Fruit fly (Drosophila melanogaster) whole organism, embryonic: ENCODE results near the gene mav.
A peak's percentile ranks its signal among the peaks of the same experiment; 100 is the strongest.

Source experiments
- Atf-2 ChIP-seq: fragments of 200-800 bp; sonication (Bioruptor generic); optimal IDR thresholded peaks from 2 replicates; lab custom pipeline; 2016; ENCODE audit warnings: missing biosample characterization, missing genetic modification characterization
- Blimp-1 ChIP-seq: fragments of 200-800 bp; sonication (Bioruptor generic); optimal IDR thresholded peaks from 3 replicates; lab custom pipeline; 2018; ENCODE audit warnings: missing biosample characterization, missing genetic modification characterization, mild to moderate bottlenecking, moderate library complexity, missing genetic modification reagents
- CG10565 ChIP-seq: fragments of 200-800 bp; sonication (Bioruptor generic); optimal IDR thresholded peaks from 3 replicates; lab custom pipeline; 2016; ENCODE audit warnings: missing biosample characterization, mild to moderate bottlenecking, missing genetic modification characterization
- CG11398 ChIP-seq: fragments of 200-800 bp; sonication (Bioruptor generic); optimal IDR thresholded peaks from 2 replicates; lab custom pipeline; 2016; ENCODE audit warnings: missing biosample characterization, missing genetic modification characterization
- CG12391 ChIP-seq: fragments of 200-800 bp; sonication (Bioruptor generic); optimal IDR thresholded peaks from 3 replicates; lab custom pipeline; 2018; ENCODE audit warnings: missing biosample characterization, mild to moderate bottlenecking, missing genetic modification characterization, moderate library complexity
- CG12659 ChIP-seq: fragments of 200-800 bp; sonication (Bioruptor generic); optimal IDR thresholded peaks from 3 replicates; lab custom pipeline; 2017; ENCODE audit warnings: mild to moderate bottlenecking, missing biosample characterization, missing genetic modification reagents, missing genetic modification characterization
- CG1647 ChIP-seq: fragments of 200-800 bp; sonication (Bioruptor generic); optimal IDR thresholded peaks from 3 replicates; lab custom pipeline; 2016; ENCODE audit warnings: missing biosample characterization, missing genetic modification characterization
- CG16863 ChIP-seq: fragments of 200-800 bp; sonication (Bioruptor generic); optimal IDR thresholded peaks from 3 replicates; lab custom pipeline; 2016; ENCODE audit warnings: missing biosample characterization, missing genetic modification characterization
- CG17328 ChIP-seq: fragments of 200-800 bp; sonication (Bioruptor generic); IDR thresholded peaks from 2 replicates; pipeline ENCODE4 v1.3.6; 2022; ENCODE audit warnings: missing biosample characterization, missing genetic modification characterization
- CG17385 ChIP-seq: fragments of 200-800 bp; sonication (Bioruptor generic); optimal IDR thresholded peaks from 3 replicates; lab custom pipeline; 2018; ENCODE audit warnings: missing biosample characterization, mild to moderate bottlenecking, missing genetic modification characterization
- CG30020 ChIP-seq: fragments of 200-800 bp; optimal IDR thresholded peaks from 2 replicates; lab custom pipeline; 2019; ENCODE audit warnings: missing biosample characterization, mild to moderate bottlenecking, missing genetic modification characterization, moderate library complexity
- CG31224 ChIP-seq: fragments of 200-800 bp; sonication (Bioruptor generic); IDR thresholded peaks from 2 replicates; pipeline ENCODE4 v1.3.6; 2022; ENCODE audit warnings: missing biosample characterization, missing genetic modification characterization
- CG3726 ChIP-seq: fragments of 200-800 bp; sonication (Bioruptor generic); IDR thresholded peaks from 3 replicates; pipeline ENCODE4, ENCODE4 v1.3.6; 2022; ENCODE audit warnings: missing biosample characterization, missing genetic modification characterization
- CG3838 ChIP-seq: fragments of 200-800 bp; sonication (Bioruptor generic); optimal IDR thresholded peaks from 3 replicates; lab custom pipeline; 2016; ENCODE audit warnings: missing biosample characterization, missing genetic modification characterization
- CG4617 ChIP-seq: fragments of 200-800 bp; sonication (Bioruptor generic); optimal IDR thresholded peaks from 3 replicates; lab custom pipeline; 2016; ENCODE audit warnings: missing biosample characterization, missing genetic modification characterization, borderline replicate concordance
- CG7271 ChIP-seq: fragments of 200-800 bp; sonication (Bioruptor generic); optimal IDR thresholded peaks from 2 replicates; lab custom pipeline; 2018; ENCODE audit warnings: missing biosample characterization, mild to moderate bottlenecking, missing genetic modification characterization, moderate library complexity
- CG9797 ChIP-seq: fragments of 200-800 bp; sonication (Bioruptor generic); optimal IDR thresholded peaks from 3 replicates; lab custom pipeline; 2018; ENCODE audit warnings: missing biosample characterization, mild to moderate bottlenecking, missing genetic modification characterization
- Doc2 ChIP-seq: fragments of 200-800 bp; sonication (Bioruptor generic); IDR thresholded peaks from 2 replicates; pipeline ENCODE4 v1.3.6; 2022; ENCODE audit warnings: missing biosample characterization, missing genetic modification characterization
- E2f2 ChIP-seq: fragments of 200-800 bp; sonication (Bioruptor generic); IDR thresholded peaks from 2 replicates; pipeline ENCODE4 v1.3.6; 2022; ENCODE audit warnings: missing biosample characterization, missing genetic modification characterization
- Gug ChIP-seq: fragments of 200-800 bp; sonication (Bioruptor generic); IDR thresholded peaks from 4 replicates; pipeline ENCODE4 v1.3.6; 2022; ENCODE audit warnings: missing biosample characterization, missing genetic modification characterization
- Med ChIP-seq: fragments of 200-800 bp; sonication (Bioruptor generic); peaks from one replicate; lab custom pipeline; 2016; ENCODE audit warnings: missing biosample characterization, missing genetic modification characterization, mild to moderate bottlenecking, inconsistent platforms, moderate library complexity
- Mes4 ChIP-seq: fragments of 200-800 bp; sonication (Bioruptor generic); optimal IDR thresholded peaks from 2 replicates; lab custom pipeline; 2016; ENCODE audit warnings: missing biosample characterization, missing genetic modification characterization
- Scr ChIP-seq: fragments of 200-800 bp; sonication (Bioruptor generic); IDR thresholded peaks from 2 replicates; pipeline ENCODE4 v1.3.6; 2022; ENCODE audit warnings: missing biosample characterization, missing genetic modification characterization; ENCODE audit not compliant: partially characterized antibody
- ato ChIP-seq: fragments of 200-800 bp; sonication (Bioruptor generic); IDR thresholded peaks from 2 replicates; pipeline ENCODE4 v1.3.6; 2022; ENCODE audit warnings: missing biosample characterization, missing genetic modification characterization; ENCODE audit not compliant: partially characterized antibody
- bsh ChIP-seq, 2 experiments: fragments of 200-800 bp; sonication (Bioruptor generic); optimal IDR thresholded peaks; 2 replicates each; lab custom pipeline; 2017 to 2018; ENCODE audit warnings: mild to moderate bottlenecking in 2 of 2, missing biosample characterization in 2 of 2, missing genetic modification characterization in 2 of 2, moderate library complexity in 1 of 2
- cg ChIP-seq: fragments of 200-800 bp; sonication (Bioruptor generic); optimal IDR thresholded peaks from 3 replicates; lab custom pipeline; 2019; ENCODE audit warnings: missing biosample characterization, mild to moderate bottlenecking, missing genetic modification characterization, moderate library complexity
- dmrt99B ChIP-seq: fragments of 200-800 bp; sonication (Bioruptor generic); optimal IDR thresholded peaks from 2 replicates; lab custom pipeline; 2018; ENCODE audit warnings: missing biosample characterization, mild to moderate bottlenecking, missing genetic modification characterization, moderate library complexity
- fd64A ChIP-seq: fragments of 200-800 bp; sonication (Bioruptor generic); optimal IDR thresholded peaks from 3 replicates; lab custom pipeline; 2018; ENCODE audit warnings: missing biosample characterization, mild to moderate bottlenecking, missing genetic modification characterization
- gfzf ChIP-seq: fragments of 200-800 bp; sonication (Bioruptor generic); optimal IDR thresholded peaks from 2 replicates; lab custom pipeline; 2016; ENCODE audit warnings: missing biosample characterization, mild to moderate bottlenecking, missing genetic modification characterization, moderate library complexity
- grn ChIP-seq: fragments of 200-800 bp; sonication (Bioruptor generic); optimal IDR thresholded peaks from 3 replicates; lab custom pipeline; 2017; ENCODE audit warnings: missing biosample characterization, missing genetic modification characterization
- hkb ChIP-seq, 2 experiments: fragments of 200-800 bp in 1 of 2; fragments of >200 bp in 1 of 2; sonication (Bioruptor generic) in 1 of 2; IDR thresholded peaks in 1 of 2; optimal IDR thresholded peaks in 1 of 2; 2 replicates each; pipeline versions ENCODE4 v1.3.6 to Lab custom; 2017 to 2022; ENCODE audit warnings: missing biosample characterization in 1 of 2, missing genetic modification characterization in 1 of 2
- ind ChIP-seq: fragments of 200-800 bp; sonication (Bioruptor generic); optimal IDR thresholded peaks from 3 replicates; lab custom pipeline; 2016; ENCODE audit warnings: missing biosample characterization, missing genetic modification characterization
- kni ChIP-seq: fragments of 200-800 bp; sonication (Bioruptor generic); optimal IDR thresholded peaks from 3 replicates; lab custom pipeline; 2017; ENCODE audit warnings: mild to moderate bottlenecking, missing biosample characterization, missing genetic modification reagents, missing genetic modification characterization
- nerfin-2 ChIP-seq: fragments of 200-800 bp; sonication (Bioruptor generic); IDR thresholded peaks from 2 replicates; pipeline ENCODE4 v1.3.6; 2022; ENCODE audit warnings: missing biosample characterization, missing genetic modification characterization; ENCODE audit not compliant: partially characterized antibody
- otp ChIP-seq: fragments of 200-800 bp; sonication (Bioruptor generic); IDR thresholded peaks from 3 replicates; pipeline ENCODE4, ENCODE4 v1.3.6; 2022; ENCODE audit warnings: missing biosample characterization, missing genetic modification characterization
- pum ChIP-seq: fragments of 200-800 bp; sonication (Bioruptor generic); optimal IDR thresholded peaks from 2 replicates; lab custom pipeline; 2016; ENCODE audit warnings: missing biosample characterization, missing genetic modification characterization
- row ChIP-seq: fragments of 200-800 bp; sonication (Bioruptor generic); IDR thresholded peaks from 3 replicates; pipeline ENCODE4 v1.3.6; 2022; ENCODE audit warnings: missing biosample characterization, missing genetic modification characterization
- salm ChIP-seq: fragments of 200-800 bp; sonication (Bioruptor generic); optimal IDR thresholded peaks from 2 replicates; lab custom pipeline; 2018; ENCODE audit warnings: missing biosample characterization, mild to moderate bottlenecking, missing genetic modification characterization
- scrt ChIP-seq: fragments of 200-800 bp; sonication (Bioruptor generic); optimal IDR thresholded peaks from 2 replicates; lab custom pipeline; 2018; ENCODE audit warnings: missing biosample characterization, mild to moderate bottlenecking, missing genetic modification characterization, moderate library complexity
- sens ChIP-seq: fragments of 200-800 bp; sonication (Bioruptor generic); peaks from one replicate; lab custom pipeline; 2016; ENCODE audit warnings: missing biosample characterization, missing genetic modification characterization
- sima ChIP-seq: fragments of 200-800 bp; sonication (Bioruptor generic); optimal IDR thresholded peaks from 2 replicates; lab custom pipeline; 2016; ENCODE audit warnings: missing biosample characterization, missing genetic modification characterization
- slp2 ChIP-seq: fragments of 200-800 bp; sonication (Bioruptor generic); optimal IDR thresholded peaks from 2 replicates; lab custom pipeline; 2016; ENCODE audit warnings: missing biosample characterization, missing genetic modification characterization
- stwl ChIP-seq: fragments of 200-800 bp; sonication (Bioruptor generic); optimal IDR thresholded peaks from 3 replicates; lab custom pipeline; 2018; ENCODE audit warnings: missing biosample characterization, mild to moderate bottlenecking, missing genetic modification characterization, moderate library complexity
- unpg ChIP-seq: fragments of 200-800 bp; sonication (Bioruptor generic); optimal IDR thresholded peaks from 3 replicates; lab custom pipeline; 2018; ENCODE audit warnings: missing biosample characterization, mild to moderate bottlenecking, missing genetic modification characterization, moderate library complexity
- zen ChIP-seq: fragments of 200-800 bp; sonication (Bioruptor generic); optimal IDR thresholded peaks from 3 replicates; lab custom pipeline; 2018; ENCODE audit warnings: missing biosample characterization, mild to moderate bottlenecking, missing genetic modification characterization, moderate library complexity
- zen2 ChIP-seq: fragments of 200-800 bp; sonication (Bioruptor generic); IDR thresholded peaks from 3 replicates; pipeline ENCODE4 v1.3.6; 2022; ENCODE audit warnings: missing biosample characterization, missing genetic modification characterization; ENCODE audit not compliant: partially characterized antibody
- zfh1 ChIP-seq: fragments of 200-800 bp; sonication (Bioruptor generic); IDR thresholded peaks from 3 replicates; pipeline ENCODE4 v1.3.6; 2022; ENCODE audit warnings: missing biosample characterization, missing genetic modification characterization

mav gene

dm6 chr4:659884-660846, 34.3 kb upstream of the mav start, which contains the start of gene gw (continued):
- TF ChIP-seq CG30020 (tag; lab: Kevin White, UChicago) (peak; percentile 99), Doc2 (no peak), Atf-2 (GFP tag; lab: Kevin White, UChicago) (peak; percentile 72), CG3838 (GFP tag; lab: Kevin White, UChicago) (no peak), CG1647 (peak; percentile 77), gfzf (GFP tag; lab: Kevin White, UChicago) (peak; percentile 42), ato (GFP tag; lab: Robert Waterston, UW) (no peak), CG16863 (peak; percentile 75), CG7271 (tag; lab: Kevin White, UChicago) (peak; percentile 67), CG17385 (GFP tag; lab: Kevin White, UChicago) (peak; percentile 77), stwl (peak; percentile 18), CG10565 (peak; percentile 65), zen (tag; lab: Kevin White, UChicago) (peak; percentile 65), nerfin-2 (GFP tag; lab: Robert Waterston, UW) (peak; percentile 53; the same call in 1 of the 2 replicates), slp2 (GFP tag; lab: Kevin White, UChicago) (peak; percentile 43), dmrt99B (no peak), salm (no peak), pum (GFP tag; lab: Kevin White, UChicago) (peak; percentile 58), CG4617 (GFP tag; lab: Kevin White, UChicago) (peak; percentile 75), scrt (GFP tag; lab: Kevin White, UChicago) (no peak), unpg (GFP tag; lab: Kevin White, UChicago) (peak; percentile 87), Gug (GFP tag; lab: Robert Waterston, UW) (peak; percentile 50; the same call in 3 of the 4 replicates), hkb (optimal IDR thresholded peaks at IDR 0.05; lab: Kevin White, UChicago) (no peak), hkb (GFP tag; IDR thresholded peaks at IDR 0.05; lab: Robert Waterston, UW) (peak; percentile 84), Med (peak; percentile 95), Mes4 (GFP tag; lab: Kevin White, UChicago) (peak; percentile 24), CG3726 (GFP tag; lab: Robert Waterston, UW) (no peak), row (GFP tag; lab: Robert Waterston, UW) (peak; percentile 87), Blimp-1 (GFP tag; lab: Kevin White, UChicago) (no peak), sima (GFP tag; lab: Kevin White, UChicago) (peak; percentile 6), zfh1 (GFP tag; lab: Robert Waterston, UW) (no peak; the same call in 1 of the 3 replicates), grn (GFP tag; lab: Kevin White, UChicago) (no peak), E2f2 (GFP tag; lab: Robert Waterston, UW) (peak; percentile 60), kni (no peak), CG12659 (GFP tag; lab: Kevin White, UChicago) (peak; percentile 85), fd64A (GFP tag; lab: Kevin White, UChicago) (no peak), cg (GFP tag; lab: Kevin White, UChicago) (peak; percentile 71), CG9797 (GFP tag; lab: Kevin White, UChicago) (no peak), Scr (GFP tag; lab: Robert Waterston, UW) (peak; percentile 59), bsh (GFP tag; optimal IDR thresholded peaks at IDR 0.05; lab: Kevin White, UChicago) (peak in 1 of 2 experiments; percentile 85), zen2 (no peak), CG12391 (no peak), otp (no peak), CG17328 (GFP tag; lab: Robert Waterston, UW) (peak; percentile 72), CG31224 (GFP tag; lab: Robert Waterston, UW) (no peak; the same call in 1 of the 2 replicates), CG11398 (GFP tag; lab: Kevin White, UChicago) (peak; percentile 61), ind (GFP tag; lab: Kevin White, UChicago) (peak; percentile 80), sens (GFP tag; lab: Kevin White, UChicago) (peak; percentile 97)
